Fruit fly (Drosophila melanogaster) whole organism, embryonic: Measurements from ENCODE around the gene Fas1.
A peak's percentile ranks its signal among the peaks of the same experiment; 100 is the strongest.

Experiments used
- Atf6 ChIP-seq: fragments of 200-800 bp; sonication (Bioruptor generic); IDR thresholded peaks from 2 replicates; pipeline ENCODE4 v1.3.6; 2022; ENCODE audit warnings: missing biosample characterization, missing genetic modification characterization
- CG10543 ChIP-seq: fragments of 200-800 bp; sonication (Bioruptor generic); optimal IDR thresholded peaks from 3 replicates; lab custom pipeline; 2017; ENCODE audit warnings: missing biosample characterization, mild to moderate bottlenecking, missing genetic modification characterization, moderate library complexity
- CG10979 ChIP-seq: fragments of 200-800 bp; sonication (Bioruptor generic); optimal IDR thresholded peaks from 2 replicates; lab custom pipeline; 2018; ENCODE audit warnings: missing biosample characterization, mild to moderate bottlenecking, missing genetic modification characterization, moderate library complexity
- CG12155 ChIP-seq: fragments of 200-800 bp; sonication (Bioruptor generic); optimal IDR thresholded peaks from 3 replicates; lab custom pipeline; 2016; ENCODE audit warnings: missing biosample characterization, missing genetic modification characterization
- CG12236 ChIP-seq: fragments of 200-800 bp; sonication (Bioruptor generic); optimal IDR thresholded peaks from 2 replicates; lab custom pipeline; 2016; ENCODE audit warnings: missing biosample characterization, missing genetic modification characterization
- CG15514 ChIP-seq: fragments of 200-800 bp; sonication (Bioruptor generic); optimal IDR thresholded peaks from 3 replicates; lab custom pipeline; 2017; ENCODE audit warnings: missing biosample characterization, missing genetic modification characterization, mild to moderate bottlenecking, moderate library complexity, missing genetic modification reagents
- CG1603 ChIP-seq: fragments of 200-800 bp; sonication (Bioruptor generic); optimal IDR thresholded peaks from 2 replicates; lab custom pipeline; 2019; ENCODE audit warnings: missing biosample characterization, mild to moderate bottlenecking, missing genetic modification characterization, moderate library complexity
- CG1832 ChIP-seq: fragments of 200-800 bp; sonication (Bioruptor generic); optimal IDR thresholded peaks from 2 replicates; lab custom pipeline; 2017; ENCODE audit warnings: missing biosample characterization, mild to moderate bottlenecking, missing genetic modification characterization, inconsistent platforms
- CG18599 ChIP-seq: fragments of 200-800 bp; sonication (Bioruptor generic); optimal IDR thresholded peaks from 3 replicates; lab custom pipeline; 2017; ENCODE audit warnings: missing biosample characterization, missing genetic modification characterization, mild to moderate bottlenecking, moderate library complexity, missing genetic modification reagents
- CG31224 ChIP-seq: fragments of 200-800 bp; sonication (Bioruptor generic); IDR thresholded peaks from 2 replicates; pipeline ENCODE4 v1.3.6; 2022; ENCODE audit warnings: missing biosample characterization, missing genetic modification characterization
- CG31365 ChIP-seq: fragments of 200-800 bp; sonication (Bioruptor generic); optimal IDR thresholded peaks from 2 replicates; lab custom pipeline; 2018; ENCODE audit warnings: missing biosample characterization, mild to moderate bottlenecking, missing genetic modification characterization
- CG3163 ChIP-seq: fragments of 200-800 bp; sonication (Bioruptor generic); optimal IDR thresholded peaks from 3 replicates; lab custom pipeline; 2016; ENCODE audit warnings: missing biosample characterization, missing genetic modification characterization
- CG4282 ChIP-seq: fragments of 200-800 bp; sonication (Bioruptor generic); optimal IDR thresholded peaks from 2 replicates; lab custom pipeline; 2016; ENCODE audit warnings: missing biosample characterization, missing genetic modification characterization
- CG4424 ChIP-seq: fragments of 200-800 bp; sonication (Bioruptor generic); optimal IDR thresholded peaks from 3 replicates; lab custom pipeline; 2016; ENCODE audit warnings: missing biosample characterization, missing genetic modification characterization
- CG6254 ChIP-seq: fragments of 200-800 bp; sonication (Bioruptor generic); optimal IDR thresholded peaks from 3 replicates; lab custom pipeline; 2017; ENCODE audit warnings: mild to moderate bottlenecking, missing biosample characterization, missing genetic modification reagents, missing genetic modification characterization
- CG6683 ChIP-seq: fragments of 200-800 bp; sonication (Bioruptor generic); optimal IDR thresholded peaks from 2 replicates; lab custom pipeline; 2017; ENCODE audit warnings: missing biosample characterization, mild to moderate bottlenecking, missing genetic modification characterization, missing genetic modification reagents
- CG7271 ChIP-seq: fragments of 200-800 bp; sonication (Bioruptor generic); optimal IDR thresholded peaks from 2 replicates; lab custom pipeline; 2018; ENCODE audit warnings: missing biosample characterization, mild to moderate bottlenecking, missing genetic modification characterization, moderate library complexity
- CG8765 ChIP-seq: fragments of 200-800 bp; sonication (Bioruptor generic); IDR thresholded peaks from 2 replicates; pipeline ENCODE4 v1.3.6; 2022; ENCODE audit warnings: missing biosample characterization, missing genetic modification characterization
- Dbx ChIP-seq: fragments of 200-800 bp; sonication (Bioruptor generic); IDR thresholded peaks from 3 replicates; pipeline ENCODE4 v1.3.6; 2022; ENCODE audit warnings: missing biosample characterization, missing genetic modification characterization
- Deaf1 ChIP-seq: fragments of 200-800 bp; optimal IDR thresholded peaks from 3 replicates; lab custom pipeline; 2019; ENCODE audit warnings: missing biosample characterization, mild to moderate bottlenecking, missing genetic modification characterization, moderate library complexity
- E2f1 ChIP-seq: fragments of 200-800 bp; sonication (Bioruptor generic); IDR thresholded peaks from 2 replicates; pipeline ENCODE4 v1.3.6; 2022; ENCODE audit warnings: missing biosample characterization, missing genetic modification characterization
- Fer3 ChIP-seq: fragments of 200-800 bp; sonication (Bioruptor generic); optimal IDR thresholded peaks from 2 replicates; lab custom pipeline; 2018; ENCODE audit warnings: missing biosample characterization, mild to moderate bottlenecking, missing genetic modification characterization, moderate library complexity
- HHEX ChIP-seq: fragments of 200-800 bp; sonication (Bioruptor generic); optimal IDR thresholded peaks from 3 replicates; lab custom pipeline; 2017; ENCODE audit warnings: missing biosample characterization, mild to moderate bottlenecking, missing genetic modification characterization, missing genetic modification reagents
- HLH54F ChIP-seq: fragments of 200-800 bp; sonication (Bioruptor generic); optimal IDR thresholded peaks from 3 replicates; lab custom pipeline; 2016; ENCODE audit warnings: missing biosample characterization, missing genetic modification characterization
- Mrtf ChIP-seq: fragments of 200-800 bp; sonication (Bioruptor generic); IDR thresholded peaks from 3 replicates; pipeline ENCODE4 v1.3.6; 2022; ENCODE audit warnings: missing biosample characterization, missing genetic modification characterization
- NFAT ChIP-seq: fragments of 200-800 bp; sonication (Bioruptor generic); IDR thresholded peaks from 2 replicates; pipeline ENCODE4 v1.3.6; 2022; ENCODE audit warnings: missing biosample characterization, missing genetic modification characterization
- Nf-YB ChIP-seq: fragments of 200-800 bp; sonication (Bioruptor generic); optimal IDR thresholded peaks from 3 replicates; lab custom pipeline; 2019; ENCODE audit warnings: missing biosample characterization, mild to moderate bottlenecking, missing genetic modification characterization, moderate library complexity
- Six4 ChIP-seq: fragments of 200-800 bp; sonication (Bioruptor generic); optimal IDR thresholded peaks from 2 replicates; lab custom pipeline; 2016; ENCODE audit warnings: missing biosample characterization, missing genetic modification characterization
- ara ChIP-seq: fragments of 200-800 bp; sonication (Bioruptor generic); IDR thresholded peaks from 2 replicates; pipeline ENCODE4 v1.3.6; 2022; ENCODE audit warnings: missing biosample characterization, missing genetic modification characterization
- bigmax ChIP-seq: fragments of 200-800 bp; sonication (Bioruptor generic); optimal IDR thresholded peaks from 2 replicates; lab custom pipeline; 2018; ENCODE audit warnings: missing biosample characterization, mild to moderate bottlenecking, missing genetic modification characterization
- ci ChIP-seq: fragments of 200-800 bp; sonication (Bioruptor generic); IDR thresholded peaks from 3 replicates; pipeline ENCODE4 v1.3.6; 2022; ENCODE audit warnings: missing biosample characterization, missing genetic modification characterization
- disco-r ChIP-seq: fragments of 200-800 bp; sonication (Bioruptor generic); optimal IDR thresholded peaks from 2 replicates; lab custom pipeline; 2016; ENCODE audit warnings: missing biosample characterization, missing genetic modification characterization
- dpn ChIP-seq, 2 experiments: fragments of 200-800 bp; sonication (Bioruptor generic); optimal IDR thresholded peaks; 3 replicates each; lab custom pipeline; 2016; ENCODE audit warnings: missing biosample characterization in 2 of 2, missing genetic modification characterization in 2 of 2
- dysf ChIP-seq: fragments of 200-800 bp; sonication (Bioruptor generic); IDR thresholded peaks from 3 replicates; pipeline ENCODE4 v1.3.6; 2022; ENCODE audit warnings: missing biosample characterization, missing genetic modification characterization
- kay ChIP-seq: fragments of 200-800 bp; sonication (Bioruptor generic); optimal IDR thresholded peaks from 2 replicates; lab custom pipeline; 2016; ENCODE audit warnings: missing biosample characterization, missing genetic modification characterization
- lab ChIP-seq: fragments of 200-800 bp; sonication (Bioruptor generic); optimal IDR thresholded peaks from 3 replicates; lab custom pipeline; 2017; ENCODE audit warnings: missing biosample characterization, missing genetic modification characterization, mild to moderate bottlenecking, moderate library complexity, missing genetic modification reagents
- lola ChIP-seq, 3 experiments: fragments of >200 bp in 2 of 3; fragments of 200-800 bp in 1 of 3; sonication (Bioruptor generic) in 1 of 3; optimal IDR thresholded peaks; 2 replicates each; lab custom pipeline; 2017 to 2019; ENCODE audit warnings: missing biosample characterization in 3 of 3, missing genetic modification characterization in 3 of 3, mild to moderate bottlenecking in 1 of 3, moderate library complexity in 1 of 3
- luna ChIP-seq: fragments of 200-800 bp; sonication (Bioruptor generic); optimal IDR thresholded peaks from 2 replicates; lab custom pipeline; 2016; ENCODE audit warnings: missing biosample characterization, missing genetic modification characterization
- nerfin-1 ChIP-seq: fragments of 200-800 bp; sonication (Bioruptor generic); optimal IDR thresholded peaks from 3 replicates; lab custom pipeline; 2019; ENCODE audit warnings: missing biosample characterization, mild to moderate bottlenecking, missing genetic modification characterization, moderate library complexity
- p53 ChIP-seq: fragments of 200-800 bp; sonication (Bioruptor generic); optimal IDR thresholded peaks from 2 replicates; lab custom pipeline; 2016; ENCODE audit warnings: missing biosample characterization, missing genetic modification characterization
- phol ChIP-seq: fragments of 200-800 bp; sonication (Bioruptor generic); optimal IDR thresholded peaks from 3 replicates; lab custom pipeline; 2018; ENCODE audit warnings: missing biosample characterization, mild to moderate bottlenecking, missing genetic modification characterization, moderate library complexity
- sd ChIP-seq: fragments of 200-800 bp; sonication (Bioruptor generic); optimal IDR thresholded peaks from 3 replicates; lab custom pipeline; 2018; ENCODE audit warnings: missing biosample characterization, mild to moderate bottlenecking, missing genetic modification characterization, moderate library complexity
- sens ChIP-seq: fragments of 200-800 bp; sonication (Bioruptor generic); peaks from one replicate; lab custom pipeline; 2016; ENCODE audit warnings: missing biosample characterization, missing genetic modification characterization
- slbo ChIP-seq: fragments of 200-800 bp; sonication (Bioruptor generic); IDR thresholded peaks from 2 replicates; pipeline ENCODE4 v1.3.6; 2022; ENCODE audit warnings: missing biosample characterization, missing genetic modification characterization
- slp2 ChIP-seq: fragments of 200-800 bp; sonication (Bioruptor generic); optimal IDR thresholded peaks from 2 replicates; lab custom pipeline; 2016; ENCODE audit warnings: missing biosample characterization, missing genetic modification characterization
- tna ChIP-seq: fragments of 200-800 bp; sonication (Bioruptor generic); IDR thresholded peaks from 2 replicates; pipeline ENCODE4 v1.3.6; 2022; ENCODE audit warnings: missing biosample characterization, missing genetic modification characterization; ENCODE audit not compliant: partially characterized antibody
- trh ChIP-seq: fragments of 200-800 bp; sonication (Bioruptor generic); optimal IDR thresholded peaks from 2 replicates; lab custom pipeline; 2016; ENCODE audit warnings: missing biosample characterization, missing genetic modification characterization
- twi ChIP-seq: fragments of 200-800 bp; optimal IDR thresholded peaks from 2 replicates; lab custom pipeline; 2019; ENCODE audit warnings: missing biosample characterization, mild to moderate bottlenecking, missing genetic modification characterization, moderate library complexity
- unpg ChIP-seq: fragments of 200-800 bp; sonication (Bioruptor generic); optimal IDR thresholded peaks from 3 replicates; lab custom pipeline; 2018; ENCODE audit warnings: missing biosample characterization, mild to moderate bottlenecking, missing genetic modification characterization, moderate library complexity

The Fas1 gene

DNA sequence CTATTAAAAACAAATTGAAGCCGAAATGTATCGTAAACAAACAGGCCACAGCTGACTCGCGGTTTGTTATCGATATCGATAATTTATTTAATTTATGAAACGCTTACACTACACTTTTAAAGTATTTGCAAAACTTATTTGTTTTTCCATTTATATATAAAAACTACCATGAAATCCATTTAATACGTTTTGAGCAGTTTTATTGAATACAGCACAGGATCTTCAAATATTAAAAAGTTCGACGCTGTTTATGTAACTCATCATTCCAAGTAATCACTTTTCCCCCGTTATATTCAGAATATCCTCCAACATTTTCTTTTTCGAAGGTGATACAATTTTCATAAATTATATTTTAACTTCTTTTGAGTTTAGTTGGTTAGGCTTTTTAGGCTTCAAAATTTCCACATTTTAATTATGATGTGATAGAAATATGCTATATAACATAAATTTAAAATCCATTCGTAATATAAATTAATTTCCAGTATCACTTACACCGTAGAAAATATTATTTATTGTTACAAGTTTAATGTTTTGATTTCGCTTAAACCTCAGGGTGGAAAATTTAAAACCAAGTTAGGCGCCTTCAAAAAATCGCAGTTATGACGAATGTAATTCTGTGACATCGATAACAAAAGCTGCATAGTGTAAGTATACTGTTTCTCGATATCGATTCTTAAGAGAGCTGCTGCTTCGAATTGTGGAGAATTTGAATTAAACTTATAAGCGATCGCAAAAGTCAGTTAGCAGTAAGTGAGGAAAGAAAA lies 22.1 kb downstream of the Fas1 start, which contains the start of the genes CG10324 and CCT3 (continued):
- TF ChIP-seq Dbx (GFP tag; lab: Robert Waterston, UW) (peak; percentile 44; the same call in 1 of the 3 replicates), CG4282 (no peak), CG1603 (tag; lab: Kevin White, UChicago) (peak; percentile 51), lab (GFP tag; lab: Kevin White, UChicago) (no peak), kay (no peak), CG31365 (tag; lab: Kevin White, UChicago) (no peak), CG7271 (no peak), dysf (GFP tag; lab: Robert Waterston, UW) (peak; percentile 78), sd (tag; lab: Kevin White, UChicago) (no peak), slbo (GFP tag; lab: Robert Waterston, UW) (peak; percentile 72), CG6683 (GFP tag; lab: Kevin White, UChicago) (peak; percentile 2), HLH54F (GFP tag; lab: Kevin White, UChicago) (peak; percentile 46), CG12236 (GFP tag; lab: Kevin White, UChicago) (no peak), CG15514 (peak; percentile 35), CG3163 (GFP tag; lab: Kevin White, UChicago) (no peak), CG8765 (GFP tag; lab: Robert Waterston, UW) (peak; percentile 24; the same call in 1 of the 2 replicates), CG18599 (GFP tag; lab: Kevin White, UChicago) (no peak), CG10543 (GFP tag; lab: Kevin White, UChicago) (peak; percentile 82), tna (GFP tag; lab: Robert Waterston, UW) (peak; percentile 56), sens (peak; percentile 93), nerfin-1 (tag; lab: Kevin White, UChicago) (peak; percentile 60), bigmax (no peak), luna (GFP tag; lab: Kevin White, UChicago) (no peak), trh (GFP tag; lab: Kevin White, UChicago) (peak; percentile 15), dpn (GFP tag; optimal IDR thresholded peaks at IDR 0.05; lab: Kevin White, UChicago) (peak; percentile 55 to 59), ci (GFP tag; lab: Robert Waterston, UW) (peak; percentile 67; the same call in 2 of the 3 replicates), CG12155 (GFP tag; lab: Kevin White, UChicago) (peak; percentile 22), NFAT (GFP tag; lab: Robert Waterston, UW) (peak; percentile 60), lola (GFP tag; optimal IDR thresholded peaks at IDR 0.05; lab: Kevin White, UChicago) (peak in 2 of 3 experiments; percentile 74 to 89), E2f1 (GFP tag; lab: Robert Waterston, UW) (peak; percentile 19; the same call in 1 of the 2 replicates), Mrtf (GFP tag; lab: Robert Waterston, UW) (no peak), Fer3 (tag; lab: Kevin White, UChicago) (peak; percentile 78), CG1832 (GFP tag; lab: Kevin White, UChicago) (no peak), Six4 (GFP tag; lab: Kevin White, UChicago) (peak; percentile 37), Nf-YB (peak; percentile 42), Atf6 (peak; percentile 64; the same call in 1 of the 2 replicates), ara (GFP tag; lab: Robert Waterston, UW) (no peak), unpg (GFP tag; lab: Kevin White, UChicago) (peak; percentile 76), twi (tag; lab: Kevin White, UChicago) (peak; percentile 62), slp2 (GFP tag; lab: Kevin White, UChicago) (peak; percentile 21), HHEX (GFP tag; lab: Kevin White, UChicago) (peak; percentile 51), CG10979 (peak; percentile 57), CG4424 (GFP tag; lab: Kevin White, UChicago) (peak; percentile 68), phol (tag; lab: Kevin White, UChicago) (peak; percentile 84), p53 (GFP tag; lab: Kevin White, UChicago) (no peak), CG6254 (GFP tag; lab: Kevin White, UChicago) (peak; percentile 18), CG31224 (GFP tag; lab: Robert Waterston, UW) (peak; percentile 34; the same call in 1 of the 2 replicates), disco-r (GFP tag; lab: Kevin White, UChicago) (no peak), Deaf1 (tag; lab: Kevin White, UChicago) (no peak)
